Fruit fly (Drosophila melanogaster): ENCODE measurements around the gene Pdp1.

Gene Pdp1

DNA sequence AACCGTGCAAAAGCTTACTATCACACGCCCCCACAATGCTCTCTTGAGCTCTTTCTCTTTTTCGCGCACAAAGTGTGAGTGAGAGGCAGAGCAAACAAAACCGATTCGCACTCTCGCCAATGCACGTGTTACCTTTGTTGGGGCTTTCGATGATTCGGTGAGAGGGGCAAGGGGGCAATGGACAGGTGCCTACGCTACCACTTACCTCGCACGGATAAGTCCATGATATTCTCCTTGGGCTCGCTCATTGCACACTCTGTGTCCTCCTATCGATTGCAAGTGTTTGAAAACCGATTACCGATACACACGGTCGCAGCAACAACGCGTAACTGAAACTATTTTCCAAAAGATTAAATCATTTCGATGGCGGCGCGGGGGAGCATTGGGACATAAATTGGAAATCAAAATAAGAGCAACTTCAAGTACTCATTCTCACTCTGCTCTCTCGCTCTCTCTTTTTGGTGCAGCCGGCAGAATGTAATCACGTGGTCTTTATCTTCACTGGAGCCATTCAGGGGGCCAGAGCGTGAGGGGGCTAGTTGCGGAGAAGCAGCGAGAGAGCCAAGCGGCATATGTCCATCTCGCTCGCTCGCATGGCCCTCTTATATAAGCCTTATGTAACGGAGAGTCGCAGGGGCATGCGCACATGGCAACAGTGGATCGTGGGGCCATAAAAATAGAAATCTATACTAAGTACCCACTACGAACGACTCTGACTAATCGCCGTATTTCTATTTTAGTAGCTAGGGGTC, at the start of gene Pdp1:
TSS of gene Pdp1 (minus strand) at position 334 of the 752 bp plus-strand sequence.
- peak; percentile 24 for TF ChIP-seq noc (tag; optimal IDR thresholded peaks at IDR 0.05)

- TF ChIP-seq noc (tag; optimal IDR thresholded peaks at IDR 0.05): no peak
These were observed 48.8 kb upstream of the Pdp1 start for dm6 chr3L:7915808-7916619.

DNA sequence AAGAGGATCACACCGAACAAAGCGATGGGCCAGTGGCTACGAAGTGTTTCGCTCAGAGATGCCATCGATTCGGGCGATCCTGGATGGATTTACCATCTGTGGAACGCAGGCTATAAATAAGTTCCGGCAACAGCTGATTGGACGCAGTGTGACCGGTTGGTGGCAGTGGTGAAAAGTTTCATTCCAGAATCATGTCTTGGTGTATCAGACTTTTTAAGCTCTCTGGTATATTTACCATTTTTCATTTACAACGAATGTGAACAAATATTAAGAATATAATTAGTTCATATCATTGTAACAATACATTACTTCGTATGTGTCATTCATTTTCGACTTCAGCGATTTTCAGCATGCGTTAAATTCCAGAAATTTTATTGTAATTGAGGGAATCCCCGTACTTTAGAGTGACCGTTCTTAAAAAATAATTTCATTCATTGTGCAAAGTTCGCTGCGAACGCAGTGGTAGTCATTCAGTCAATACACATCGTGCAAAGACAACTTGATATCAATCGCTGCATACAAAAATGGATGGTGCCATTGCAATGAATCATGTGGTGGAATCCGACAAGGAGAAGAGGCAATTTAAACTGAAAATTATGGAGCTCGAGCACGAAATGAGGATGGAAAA, 47.9 kb upstream of the Pdp1 start, which contains the start of gene Tmem43:
TSS of gene Tmem43 (minus strand) at position 152 of the 628 bp plus-strand sequence.
- no peak for TF ChIP-seq noc (tag; optimal IDR thresholded peaks at IDR 0.05)

DNA sequence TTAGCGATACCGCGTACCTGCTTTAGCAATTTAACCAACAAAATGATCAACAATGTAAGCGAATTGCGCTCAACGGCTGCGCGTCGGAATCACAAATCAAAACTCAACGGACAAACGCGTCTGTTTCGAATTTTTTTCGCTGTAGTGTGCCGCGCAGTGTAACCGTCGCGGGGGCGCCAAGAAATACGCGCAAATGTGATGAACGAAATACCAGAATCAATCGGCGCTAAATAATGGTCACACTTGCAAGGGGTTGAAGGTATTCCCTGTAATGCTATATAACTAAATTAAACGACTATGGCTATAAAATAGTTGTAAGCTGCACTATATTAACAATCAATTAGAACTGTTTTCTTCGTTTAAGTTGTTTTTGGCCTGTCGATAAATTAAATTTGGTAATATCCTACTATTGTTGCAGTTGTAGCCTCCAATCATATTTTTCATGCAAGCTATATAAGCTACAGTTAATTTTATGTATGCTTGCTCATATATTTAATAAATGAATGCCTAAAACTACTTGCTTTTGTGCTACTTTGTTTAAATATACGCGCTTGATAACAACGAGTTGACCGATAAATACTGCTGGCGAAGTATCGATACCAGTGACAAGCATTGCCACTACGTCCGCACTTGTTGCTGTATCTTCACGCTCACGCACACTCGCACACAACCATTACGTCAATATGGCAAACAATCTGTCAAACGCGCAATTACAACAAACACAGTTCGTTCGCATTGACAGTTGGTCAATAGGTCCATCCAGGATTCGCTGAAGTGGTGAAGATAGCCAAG, 44.8 kb upstream of the Pdp1 start, which contains the start of the genes pbl and CG8281:
TSS of gene pbl (minus strand) at position 190 of the 792 bp plus-strand sequence.
TSS of gene CG8281 (plus strand) at position 699 of the 792 bp plus-strand sequence.
- peak; percentile 10 for TF ChIP-seq noc (tag; optimal IDR thresholded peaks at IDR 0.05)

DNA sequence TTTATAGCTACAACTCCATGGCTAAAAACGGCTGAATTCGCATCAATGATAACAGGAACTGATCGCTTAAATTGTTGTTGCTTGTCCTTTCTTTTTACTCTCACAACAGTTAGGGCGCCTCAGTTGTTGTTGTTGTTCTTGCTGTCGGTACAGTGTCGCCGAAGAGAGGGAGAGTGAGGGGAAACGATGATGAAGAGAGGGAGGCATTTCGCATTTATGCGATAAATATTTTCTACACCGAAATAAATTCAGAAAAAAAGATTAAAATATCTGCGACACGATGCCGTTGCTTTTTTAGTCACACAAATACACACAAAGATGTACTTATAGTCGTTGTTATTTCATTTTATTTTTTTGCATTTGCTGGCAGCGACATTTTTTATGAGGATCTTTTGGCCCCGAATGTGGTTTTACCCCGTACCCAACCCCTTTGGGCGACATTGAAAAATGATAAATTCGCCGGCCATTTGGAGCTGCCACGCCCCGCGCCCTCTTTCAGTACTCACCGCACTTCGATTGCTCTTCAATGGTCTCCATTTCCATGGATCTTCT, 43.8 kb upstream of the Pdp1 start:
- no peak for TF ChIP-seq noc (tag; optimal IDR thresholded peaks at IDR 0.05)

DNA sequence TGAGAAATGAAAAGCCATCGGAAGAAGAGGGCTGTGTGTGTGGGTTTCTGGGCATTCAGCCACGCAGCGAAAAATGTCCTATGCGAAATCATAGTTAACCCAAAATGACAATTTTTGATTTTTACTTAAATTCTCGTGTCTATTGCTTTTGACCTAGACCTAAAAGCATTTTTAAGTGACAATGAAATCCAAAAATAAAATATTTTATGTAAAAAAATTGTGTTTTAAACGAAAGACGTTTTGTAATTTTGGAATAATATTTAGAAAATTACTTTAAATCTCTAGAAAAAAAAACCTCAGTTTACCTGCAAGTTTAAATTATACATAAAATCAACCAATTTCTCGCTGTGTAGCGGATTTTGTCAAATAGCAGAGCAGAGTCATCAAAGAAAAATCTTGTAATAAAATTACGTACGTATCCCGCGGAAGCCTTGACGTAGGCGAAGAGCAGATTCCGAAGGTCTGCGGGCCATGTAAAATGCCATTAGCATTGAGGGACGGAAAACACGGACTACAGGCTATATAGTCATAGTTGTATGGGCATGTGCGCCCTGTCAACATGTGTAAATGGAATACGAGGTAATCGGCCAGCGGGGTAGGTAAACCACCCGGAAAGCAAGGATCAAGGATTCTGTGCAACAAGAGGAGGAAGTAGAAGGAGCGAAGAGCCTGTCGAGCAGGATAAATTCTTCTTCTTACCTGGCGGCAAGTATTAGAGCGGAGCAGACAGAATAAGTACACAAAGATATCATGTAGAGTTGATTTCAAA, 42.7 kb upstream of the Pdp1 start:
- TF ChIP-seq noc (tag; optimal IDR thresholded peaks at IDR 0.05): no peak

DNA sequence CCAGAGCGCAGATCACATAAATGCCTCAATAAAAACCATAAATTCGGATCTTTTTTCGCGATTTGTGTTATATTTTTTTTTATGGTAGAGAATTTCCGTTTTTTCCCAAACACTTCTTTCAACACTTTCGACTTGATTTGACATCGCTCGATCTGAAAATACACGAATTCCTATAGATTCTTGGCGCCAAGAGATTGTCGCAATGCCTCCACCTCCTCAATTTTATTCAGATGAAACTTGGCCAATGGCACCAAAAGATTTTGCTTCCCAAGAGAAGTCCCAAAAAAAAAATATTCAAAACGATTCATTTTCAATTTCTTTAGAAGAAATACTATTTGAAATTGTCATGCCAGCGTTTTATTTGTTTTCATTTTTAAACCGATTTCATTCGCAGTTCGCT, 37.4 kb upstream of the Pdp1 start:
- TF ChIP-seq noc (tag; optimal IDR thresholded peaks at IDR 0.05): no peak

- TF ChIP-seq noc (tag; optimal IDR thresholded peaks at IDR 0.05): peak; percentile 83
These were observed 36.5 kb upstream of the Pdp1 start for dm6 chr3L:7903489-7904150.

DNA sequence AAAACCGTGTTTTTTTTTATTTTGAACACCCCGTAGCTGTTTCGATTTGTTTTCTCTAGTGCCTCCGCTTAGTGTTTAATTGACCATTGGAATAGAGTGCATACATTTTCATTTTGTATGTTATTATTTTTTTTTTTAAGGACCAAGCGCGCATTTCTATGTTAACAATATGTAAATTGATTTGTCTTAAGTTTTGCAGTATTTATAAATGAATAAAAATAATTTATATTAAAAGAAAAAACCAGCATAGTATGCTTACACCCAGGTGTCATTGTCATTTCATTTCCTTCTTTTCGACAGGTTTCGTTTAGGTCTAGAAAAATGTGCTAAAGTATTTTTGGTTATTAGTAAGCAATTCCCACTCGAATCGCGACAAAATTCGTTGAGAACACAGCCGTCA, 27.4 kb upstream of the Pdp1 start, which contains the start of gene eIF4E5:
TSS of gene eIF4E5 (plus strand) at position 301 of the 400 bp plus-strand sequence.
- no peak for TF ChIP-seq noc (tag; optimal IDR thresholded peaks at IDR 0.05)

DNA sequence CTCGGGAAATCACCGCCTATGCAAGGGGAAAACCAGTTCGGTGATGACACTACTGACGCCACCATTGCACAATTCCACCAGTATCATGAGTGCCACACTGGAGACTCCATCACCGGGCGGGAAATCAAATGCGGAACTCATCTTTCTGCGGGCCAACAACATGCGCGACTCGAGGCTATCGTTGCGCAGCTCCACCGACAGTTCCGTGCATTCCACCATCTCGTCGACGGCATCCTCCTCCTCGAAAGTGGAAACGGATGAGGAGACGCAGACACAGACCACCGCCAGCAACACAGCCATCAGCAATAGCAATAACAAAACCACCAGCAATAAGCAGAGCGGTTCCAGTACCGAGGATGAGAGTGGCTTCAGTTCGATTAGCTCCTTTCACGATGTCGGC, 26.7 kb upstream of the Pdp1 start:
- no peak for TF ChIP-seq noc (tag; optimal IDR thresholded peaks at IDR 0.05)

- no peak for TF ChIP-seq noc (tag; optimal IDR thresholded peaks at IDR 0.05)
These were observed 23.4 kb upstream of the Pdp1 start for dm6 chr3L:7890567-7890966.

DNA sequence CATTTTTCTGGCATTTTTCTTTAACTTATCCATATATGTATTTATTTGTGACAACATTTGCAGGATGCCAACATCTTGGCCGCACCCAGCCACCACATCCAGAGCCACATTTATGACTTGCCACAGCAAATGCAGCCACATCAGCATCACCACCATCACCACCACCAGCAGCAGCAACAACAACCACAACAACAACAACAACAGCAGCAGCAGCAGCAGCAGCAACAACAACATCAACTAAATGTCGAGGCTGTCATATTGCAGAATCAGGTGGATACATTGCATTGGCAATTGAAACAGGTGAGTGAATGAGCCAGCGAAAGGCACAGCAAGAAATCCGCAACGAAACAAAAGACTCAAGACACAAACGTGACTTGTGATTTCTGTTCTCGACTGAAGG, 22.8 kb upstream of the Pdp1 start:
- TF ChIP-seq noc (tag; optimal IDR thresholded peaks at IDR 0.05): no peak

- TF ChIP-seq noc (tag; optimal IDR thresholded peaks at IDR 0.05): no peak
These were observed 16.1 kb upstream of the Pdp1 start for dm6 chr3L:7883298-7883697.

DNA sequence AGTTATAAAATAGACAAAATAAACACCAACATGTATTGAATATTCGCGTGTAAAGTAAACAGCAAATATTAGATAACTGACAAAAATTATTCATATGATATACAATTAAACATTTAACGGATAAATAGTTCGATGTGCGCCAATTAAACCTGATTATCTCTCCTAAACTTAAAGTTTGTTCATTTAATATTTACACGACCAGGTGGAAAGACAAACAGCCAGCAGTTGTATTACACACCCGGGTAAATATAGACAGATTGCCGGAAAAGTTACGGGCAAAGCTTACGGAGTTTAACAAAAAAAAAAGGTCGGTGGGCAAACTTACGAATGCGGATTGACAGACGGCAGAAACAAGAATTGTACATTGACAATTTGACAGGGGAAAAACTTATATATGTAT, 14.9 kb upstream of the Pdp1 start:
- TF ChIP-seq noc (tag; optimal IDR thresholded peaks at IDR 0.05): no peak

Data from whole organism, larva.